Worm (Caenorhabditis elegans) whole organism, L3 larva: ENCODE results near the gene C06C3.3.

Source experiments
- ZK546.5 ChIP-seq: sonication (generic microtip); optimal IDR thresholded peaks from 2 replicates; lab custom pipeline; 2017; ENCODE audit warnings: missing biosample characterization, missing genetic modification characterization
- ceh-9 ChIP-seq: sonication (generic microtip); optimal IDR thresholded peaks from 2 replicates; lab custom pipeline; 2018; ENCODE audit warnings: missing biosample characterization, missing genetic modification characterization
- eor-1 ChIP-seq, 2 experiments: fragments of 150-350 bp; optimal IDR thresholded peaks; 2 replicates each; lab custom pipeline; 2014 to 2018; ENCODE audit warnings: missing biosample characterization in 2 of 2, missing genetic modification characterization in 2 of 2
- lin-39 ChIP-seq: fragments of 150-350 bp; optimal IDR thresholded peaks from 2 replicates; lab custom pipeline; 2018; ENCODE audit warnings: missing biosample characterization, missing genetic modification reagents, missing genetic modification characterization
- nhr-11 ChIP-seq: fragments of 150-350 bp; optimal IDR thresholded peaks from 2 replicates; lab custom pipeline; 2014; ENCODE audit warnings: missing biosample characterization, missing genetic modification characterization
- nhr-77 ChIP-seq: fragments of 150-350 bp; optimal IDR thresholded peaks from 2 replicates; lab custom pipeline; 2014; ENCODE audit warnings: missing biosample characterization, missing genetic modification characterization
- unc-62 ChIP-seq: fragments of 150-350 bp; sonication (generic microtip); optimal IDR thresholded peaks from 4 replicates; lab custom pipeline; 2014; ENCODE audit warnings: missing biosample characterization, missing genetic modification reagents, missing genetic modification characterization
- ztf-4 ChIP-seq: fragments of 150-350 bp; optimal IDR thresholded peaks from 2 replicates; lab custom pipeline; 2014; ENCODE audit warnings: missing biosample characterization, missing genetic modification characterization

DNA sequence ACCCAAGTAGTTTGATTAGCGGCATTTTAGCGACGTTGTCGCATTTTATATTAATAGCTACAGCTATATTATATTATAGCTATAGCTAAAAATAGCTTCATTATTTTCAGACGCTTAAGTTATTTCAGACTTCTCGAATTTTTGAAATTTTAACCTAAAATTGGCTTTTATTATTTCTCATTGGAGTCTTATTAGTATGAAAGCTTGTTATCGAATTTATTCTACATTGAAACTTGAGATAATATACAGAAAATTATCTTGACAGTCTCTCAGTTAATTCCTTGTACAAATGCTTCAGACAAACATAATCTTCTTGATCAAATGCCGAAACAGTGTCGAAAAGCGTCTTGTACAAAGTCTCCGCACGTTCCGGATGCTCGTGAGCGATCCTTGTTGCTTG is 7.5 kb upstream of the C06C3.3 start, which contains the start of gene srh-48:
- TF ChIP-seq nhr-11 (no peak), ZK546.5 (tag; lab: Kevin White, UChicago) (no peak), nhr-77 (no peak), lin-39 (tag; lab: Kevin White, UChicago) (no peak), eor-1 (tag; optimal IDR thresholded peaks at IDR 0.05; lab: Kevin White, UChicago) (no peak), unc-62 (no peak), ceh-9 (no peak), ztf-4 (no peak)
